Worm (Caenorhabditis elegans) whole organism, L2 larva: ENCODE data around the gene R02D3.8.

Experiments used
- C34F6.9 ChIP-seq: fragments of 150-350 bp; optimal IDR thresholded peaks from 2 replicates; lab custom pipeline; 2014; ENCODE audit warnings: missing biosample characterization, missing genetic modification characterization
- F13H6.1 ChIP-seq: sonication (generic microtip); optimal IDR thresholded peaks from 2 replicates; lab custom pipeline; 2016; ENCODE audit warnings: missing genetic modification characterization, missing compliant biosample characterization
- R02D3.7 ChIP-seq: fragments of 150-350 bp; optimal IDR thresholded peaks from 2 replicates; lab custom pipeline; 2014; ENCODE audit warnings: missing biosample characterization, missing genetic modification characterization
- Y55F3AM.14 ChIP-seq: fragments of 200-800 bp; sonication (Bioruptor generic); optimal IDR thresholded peaks from 2 replicates; lab custom pipeline; 2018; ENCODE audit warnings: mild to moderate bottlenecking, missing genetic modification characterization, missing compliant biosample characterization
- ZK546.5 ChIP-seq: sonication (generic microtip); optimal IDR thresholded peaks from 2 replicates; lab custom pipeline; 2017; ENCODE audit warnings: missing biosample characterization, missing genetic modification characterization
- alr-1 ChIP-seq: fragments of 150-350 bp; optimal IDR thresholded peaks from 2 replicates; lab custom pipeline; 2014; ENCODE audit warnings: missing biosample characterization, missing genetic modification characterization
- aly-2 ChIP-seq: fragments of 150-350 bp; optimal IDR thresholded peaks from 2 replicates; lab custom pipeline; 2014; ENCODE audit warnings: missing biosample characterization, missing genetic modification characterization
- ama-1 ChIP-seq: fragments of 150-350 bp; optimal IDR thresholded peaks from 2 replicates; lab custom pipeline; 2018; ENCODE audit warnings: inconsistent platforms
- blmp-1 ChIP-seq: sonication (generic microtip); optimal IDR thresholded peaks from 2 replicates; lab custom pipeline; 2017; ENCODE audit warnings: missing genetic modification characterization, mild to moderate bottlenecking, missing compliant biosample characterization, antibody characterized with exemption, moderate library complexity; ENCODE audit not compliant: insufficient read depth
- ceh-16 ChIP-seq: fragments of 150-350 bp; optimal IDR thresholded peaks from 2 replicates; lab custom pipeline; 2014; ENCODE audit warnings: missing biosample characterization, missing genetic modification characterization
- ceh-82 ChIP-seq: fragments of 150-350 bp; optimal IDR thresholded peaks from 2 replicates; lab custom pipeline; 2014; ENCODE audit warnings: missing biosample characterization, missing genetic modification characterization
- crh-2 ChIP-seq: sonication (generic microtip); optimal IDR thresholded peaks from 2 replicates; lab custom pipeline; 2017; ENCODE audit warnings: missing biosample characterization, missing genetic modification characterization
- dmd-4 ChIP-seq: sonication (generic microtip); optimal IDR thresholded peaks from 2 replicates; lab custom pipeline; 2017; ENCODE audit warnings: missing biosample characterization, missing genetic modification characterization
- egl-27 ChIP-seq: sonication (generic microtip); optimal IDR thresholded peaks from 3 replicates; lab custom pipeline; 2017; ENCODE audit warnings: missing biosample characterization, missing genetic modification reagents, missing genetic modification characterization
- elt-1 ChIP-seq: fragments of 150-350 bp; optimal IDR thresholded peaks from 2 replicates; lab custom pipeline; 2014; ENCODE audit warnings: missing biosample characterization, missing genetic modification characterization
- elt-3 ChIP-seq: sonication (generic microtip); optimal IDR thresholded peaks from 2 replicates; lab custom pipeline; 2017; ENCODE audit warnings: missing biosample characterization, missing genetic modification characterization
- fos-1 ChIP-seq: fragments of 150-350 bp; optimal IDR thresholded peaks from 2 replicates; lab custom pipeline; 2014; ENCODE audit warnings: missing biosample characterization, missing genetic modification characterization
- gmeb-1 ChIP-seq: fragments of 150-350 bp; optimal IDR thresholded peaks from 2 replicates; lab custom pipeline; 2014; ENCODE audit warnings: missing biosample characterization, missing genetic modification characterization
- lin-11 ChIP-seq: fragments of 150-350 bp; sonication (generic microtip); optimal IDR thresholded peaks from 2 replicates; lab custom pipeline; 2014; ENCODE audit warnings: missing biosample characterization, missing genetic modification characterization, inconsistent platforms, mixed read lengths
- lin-13 ChIP-seq: fragments of 150-350 bp; optimal IDR thresholded peaks from 2 replicates; lab custom pipeline; 2014; ENCODE audit warnings: missing biosample characterization, missing genetic modification reagents, missing genetic modification characterization
- lin-39 ChIP-seq: fragments of 150-350 bp; optimal IDR thresholded peaks from 2 replicates; lab custom pipeline; 2014; ENCODE audit warnings: missing biosample characterization, missing genetic modification reagents, missing genetic modification characterization
- lsy-2 ChIP-seq, 2 experiments: fragments of 150-350 bp in 1 of 2; sonication (generic microtip) in 1 of 2; optimal IDR thresholded peaks; 2 replicates each; lab custom pipeline; 2014 to 2017; ENCODE audit warnings: missing biosample characterization in 2 of 2, missing genetic modification characterization in 2 of 2
- mab-5 ChIP-seq: fragments of 150-350 bp; optimal IDR thresholded peaks from 2 replicates; lab custom pipeline; 2014; ENCODE audit warnings: missing biosample characterization, missing genetic modification characterization
- mbf-1 ChIP-seq: sonication (generic microtip); optimal IDR thresholded peaks from 2 replicates; lab custom pipeline; 2017; ENCODE audit warnings: missing biosample characterization, missing genetic modification characterization
- mdl-1 ChIP-seq, 2 experiments: fragments of 150-350 bp in 1 of 2; sonication (generic microtip) in 1 of 2; optimal IDR thresholded peaks; 2 replicates each; lab custom pipeline; 2017; ENCODE audit warnings: missing biosample characterization in 2 of 2, missing genetic modification characterization in 2 of 2
- nhr-10 ChIP-seq: sonication (generic microtip); optimal IDR thresholded peaks from 2 replicates; lab custom pipeline; 2017; ENCODE audit warnings: missing biosample characterization, missing genetic modification characterization
- nhr-11 ChIP-seq: fragments of 150-350 bp; optimal IDR thresholded peaks from 2 replicates; lab custom pipeline; 2014; ENCODE audit warnings: missing biosample characterization, missing genetic modification characterization
- nhr-12 ChIP-seq: fragments of 150-350 bp; optimal IDR thresholded peaks from 2 replicates; lab custom pipeline; 2014; ENCODE audit warnings: missing biosample characterization, missing genetic modification characterization
- nhr-129 ChIP-seq: fragments of 150-350 bp; optimal IDR thresholded peaks from 2 replicates; lab custom pipeline; 2014; ENCODE audit warnings: missing biosample characterization, missing genetic modification characterization
- nhr-21 ChIP-seq: fragments of 150-350 bp; optimal IDR thresholded peaks from 2 replicates; lab custom pipeline; 2014; ENCODE audit warnings: missing biosample characterization, missing genetic modification characterization
- nhr-23 ChIP-seq: fragments of 150-350 bp; optimal IDR thresholded peaks from 2 replicates; lab custom pipeline; 2014; ENCODE audit warnings: missing biosample characterization, missing genetic modification reagents, missing genetic modification characterization
- nhr-237 ChIP-seq: fragments of 150-350 bp; optimal IDR thresholded peaks from 2 replicates; lab custom pipeline; 2014; ENCODE audit warnings: missing biosample characterization, missing genetic modification characterization
- nhr-25 ChIP-seq: fragments of 150-350 bp; sonication (generic microtip); optimal IDR thresholded peaks from 3 replicates; lab custom pipeline; 2014; ENCODE audit warnings: missing biosample characterization, missing genetic modification characterization
- nhr-6 ChIP-seq: fragments of 150-350 bp; optimal IDR thresholded peaks from 2 replicates; lab custom pipeline; 2014; ENCODE audit warnings: missing biosample characterization, missing genetic modification characterization
- nhr-77 ChIP-seq: fragments of 150-350 bp; optimal IDR thresholded peaks from 2 replicates; lab custom pipeline; 2014; ENCODE audit warnings: missing biosample characterization, missing genetic modification characterization
- peb-1 ChIP-seq: fragments of 150-350 bp; optimal IDR thresholded peaks from 2 replicates; lab custom pipeline; 2014; ENCODE audit warnings: missing biosample characterization, missing genetic modification characterization
- sem-4 ChIP-seq: fragments of 150-350 bp; optimal IDR thresholded peaks from 2 replicates; lab custom pipeline; 2014; ENCODE audit warnings: missing biosample characterization, missing genetic modification reagents, missing genetic modification characterization
- skn-1 ChIP-seq: sonication (generic microtip); optimal IDR thresholded peaks from 2 replicates; lab custom pipeline; 2017; ENCODE audit warnings: missing biosample characterization, missing genetic modification characterization
- sma-3 ChIP-seq: sonication (generic microtip); optimal IDR thresholded peaks from 2 replicates; lab custom pipeline; 2016; ENCODE audit warnings: missing genetic modification reagents, missing genetic modification characterization, missing compliant biosample characterization
- sma-9 ChIP-seq, 2 experiments: fragments of 150-350 bp in 1 of 2; sonication (generic microtip) in 1 of 2; optimal IDR thresholded peaks; 2 replicates each; lab custom pipeline; 2014 to 2016; ENCODE audit warnings: missing genetic modification characterization in 2 of 2, mild to moderate bottlenecking in 1 of 2, missing biosample characterization in 1 of 2, missing compliant biosample characterization in 1 of 2, missing genetic modification reagents in 1 of 2, moderate library complexity in 1 of 2
- snpc-4 ChIP-seq: fragments of 150-350 bp; optimal IDR thresholded peaks from 2 replicates; lab custom pipeline; 2014; ENCODE audit warnings: missing biosample characterization, missing genetic modification characterization
- unc-39 ChIP-seq: fragments of 150-350 bp; optimal IDR thresholded peaks from 2 replicates; lab custom pipeline; 2014; ENCODE audit warnings: missing biosample characterization, missing genetic modification characterization
- unc-55 ChIP-seq: fragments of 150-350 bp; sonication (generic microtip); optimal IDR thresholded peaks from 3 replicates; lab custom pipeline; 2014; ENCODE audit warnings: missing biosample characterization, missing genetic modification reagents, missing genetic modification characterization
- unc-62 ChIP-seq: fragments of 150-350 bp; optimal IDR thresholded peaks from 2 replicates; lab custom pipeline; 2014; ENCODE audit warnings: missing biosample characterization, missing genetic modification reagents, missing genetic modification characterization
- zag-1 ChIP-seq: fragments of 150-350 bp; optimal IDR thresholded peaks from 2 replicates; lab custom pipeline; 2014; ENCODE audit warnings: missing biosample characterization, missing genetic modification characterization
- ztf-1 ChIP-seq: fragments of 200-800 bp; sonication (Bioruptor generic); conservative IDR thresholded peaks from 2 replicates; pipeline ENCODE4 v1.3.6; 2022; ENCODE audit warnings: missing genetic modification characterization, missing compliant biosample characterization
- ztf-11 ChIP-seq: sonication (generic microtip); optimal IDR thresholded peaks from 2 replicates; lab custom pipeline; 2017; ENCODE audit warnings: missing biosample characterization, missing genetic modification characterization
- ztf-4 ChIP-seq: fragments of 150-350 bp; optimal IDR thresholded peaks from 2 replicates; lab custom pipeline; 2014; ENCODE audit warnings: missing biosample characterization, missing genetic modification characterization

The R02D3.8 gene

ce11 chrIV:261607-262006, 4.6 kb upstream of the R02D3.8 start, which contains the start of gene pqbp-1.1:
Gene pqbp-1.1 (minus strand): TSS chrIV:261683.
- TF ChIP-seq nhr-11 (no peak), dmd-4 (no peak), ama-1 (no peak), sma-3 (peak; percentile 57), ztf-4 (tag; lab: Kevin White, UChicago) (no peak), mbf-1 (tag; lab: Kevin White, UChicago) (no peak), C34F6.9 (tag; lab: Kevin White, UChicago) (peak; percentile 79), ztf-11 (tag; lab: Kevin White, UChicago) (no peak), R02D3.7 (tag; lab: Kevin White, UChicago) (no peak), Y55F3AM.14 (GFP tag; lab: Kevin White, UChicago) (no peak), mab-5 (tag; lab: Kevin White, UChicago) (peak; percentile 37), ztf-1 (GFP tag; lab: Robert Waterston, UW) (no peak), nhr-129 (peak; percentile 11), zag-1 (tag; lab: Kevin White, UChicago) (no peak), peb-1 (tag; lab: Kevin White, UChicago) (no peak), ceh-82 (tag; lab: Kevin White, UChicago) (no peak), lin-13 (GFP tag; lab: Kevin White, UChicago) (peak; percentile 66), ZK546.5 (no peak), skn-1 (tag; lab: Kevin White, UChicago) (no peak), nhr-6 (tag; lab: Kevin White, UChicago) (no peak), nhr-10 (tag; lab: Kevin White, UChicago) (no peak), gmeb-1 (tag; lab: Kevin White, UChicago) (peak; percentile 95), nhr-25 (peak; percentile 69), egl-27 (tag; lab: Kevin White, UChicago) (no peak), fos-1 (tag; lab: Kevin White, UChicago) (peak; percentile 9), sem-4 (peak; percentile 17), aly-2 (no peak), nhr-77 (no peak), lin-11 (tag; lab: Kevin White, UChicago) (no peak), crh-2 (tag; lab: Kevin White, UChicago) (peak; percentile 66), blmp-1 (tag; lab: Kevin White, UChicago) (peak; percentile 49), alr-1 (tag; lab: Kevin White, UChicago) (no peak), unc-55 (peak; percentile 93), lsy-2 (tag; optimal IDR thresholded peaks at IDR 0.05; lab: Kevin White, UChicago) (peak; percentile 31 to 77), sma-9 (GFP tag; optimal IDR thresholded peaks at IDR 0.05; lab: Kevin White, UChicago) (peak; percentile 37), sma-9 (tag; optimal IDR thresholded peaks at IDR 0.05; lab: Kevin White, UChicago) (no peak), F13H6.1 (tag; lab: Kevin White, UChicago) (no peak), elt-1 (tag; lab: Kevin White, UChicago) (no peak), elt-3 (tag; lab: Kevin White, UChicago) (no peak), unc-62 (GFP tag; lab: Kevin White, UChicago) (no peak), nhr-237 (tag; lab: Kevin White, UChicago) (no peak), ceh-16 (tag; lab: Kevin White, UChicago) (no peak), nhr-12 (tag; lab: Kevin White, UChicago) (no peak), unc-39 (tag; lab: Kevin White, UChicago) (no peak), nhr-23 (tag; lab: Kevin White, UChicago) (no peak), lin-39 (tag; lab: Kevin White, UChicago) (no peak), snpc-4 (tag; lab: Kevin White, UChicago) (no peak), mdl-1 (tag; optimal IDR thresholded peaks at IDR 0.05; lab: Kevin White, UChicago) (no peak), nhr-21 (tag; lab: Kevin White, UChicago) (peak; percentile 67)
